Fruit fly (Drosophila melanogaster) whole organism, embryonic: ENCODE measurements around the gene CG2278.

Experiments
- CG11247 ChIP-seq: fragments of 200-800 bp; sonication (Bioruptor generic); IDR thresholded peaks from 2 replicates; pipeline ENCODE4 v1.3.6; 2022; ENCODE audit warnings: missing biosample characterization, missing genetic modification characterization
- CG11695 ChIP-seq: fragments of 200-800 bp; sonication (Bioruptor generic); IDR thresholded peaks from 3 replicates; pipeline ENCODE4 v1.3.6; 2022; ENCODE audit warnings: missing biosample characterization, missing genetic modification characterization
- CG13287 ChIP-seq: fragments of 200-800 bp; sonication (Bioruptor generic); IDR thresholded peaks from 2 replicates; pipeline ENCODE4 v1.3.6; 2022; ENCODE audit warnings: missing biosample characterization, missing genetic modification characterization; ENCODE audit not compliant: partially characterized antibody
- CG13624 ChIP-seq: fragments of 200-800 bp; sonication (Bioruptor generic); optimal IDR thresholded peaks from 2 replicates; lab custom pipeline; 2016; ENCODE audit warnings: missing biosample characterization, missing genetic modification characterization
- CG1529 ChIP-seq: fragments of 200-800 bp; sonication (Bioruptor generic); optimal IDR thresholded peaks from 3 replicates; lab custom pipeline; 2018; ENCODE audit warnings: missing biosample characterization, missing genetic modification characterization
- CG16779 ChIP-seq: fragments of 200-800 bp; sonication (Bioruptor generic); IDR thresholded peaks from 2 replicates; pipeline ENCODE4 v1.3.6; 2022; ENCODE audit warnings: missing biosample characterization, missing genetic modification characterization
- CG17359 ChIP-seq: fragments of 200-800 bp; sonication (Bioruptor generic); optimal IDR thresholded peaks from 3 replicates; lab custom pipeline; 2018; ENCODE audit warnings: missing biosample characterization, mild to moderate bottlenecking, missing genetic modification characterization, moderate library complexity
- CG17568 ChIP-seq: fragments of 200-800 bp; sonication (Bioruptor generic); optimal IDR thresholded peaks from 2 replicates; lab custom pipeline; 2018; ENCODE audit warnings: missing biosample characterization, mild to moderate bottlenecking, missing genetic modification characterization, moderate library complexity
- CG18262 ChIP-seq: fragments of 200-800 bp; optimal IDR thresholded peaks from 3 replicates; lab custom pipeline; 2019; ENCODE audit warnings: missing biosample characterization, mild to moderate bottlenecking, missing genetic modification characterization, moderate library complexity
- CG1832 ChIP-seq: fragments of 200-800 bp; sonication (Bioruptor generic); optimal IDR thresholded peaks from 2 replicates; lab custom pipeline; 2017; ENCODE audit warnings: missing biosample characterization, mild to moderate bottlenecking, missing genetic modification characterization, inconsistent platforms
- CG31388 ChIP-seq: fragments of 200-800 bp; sonication (Bioruptor generic); optimal IDR thresholded peaks from 2 replicates; lab custom pipeline; 2016; ENCODE audit warnings: missing biosample characterization, missing genetic modification characterization
- CG3281 ChIP-seq: fragments of 200-800 bp; sonication (Bioruptor generic); optimal IDR thresholded peaks from 3 replicates; lab custom pipeline; 2017; ENCODE audit warnings: missing biosample characterization, mild to moderate bottlenecking, missing genetic modification characterization
- CG3407 ChIP-seq: fragments of 200-800 bp; sonication (Bioruptor generic); optimal IDR thresholded peaks from 2 replicates; lab custom pipeline; 2018; ENCODE audit warnings: missing biosample characterization, mild to moderate bottlenecking, missing genetic modification characterization
- CG5953 ChIP-seq: fragments of 200-800 bp; sonication (Bioruptor generic); IDR thresholded peaks from 2 replicates; pipeline ENCODE4 v1.3.6; 2022; ENCODE audit warnings: missing biosample characterization, missing genetic modification characterization
- CG6791 ChIP-seq: fragments of 200-800 bp; sonication (Bioruptor generic); IDR thresholded peaks from 3 replicates; pipeline ENCODE4 v1.3.6; 2022; ENCODE audit warnings: missing biosample characterization, missing genetic modification characterization; ENCODE audit not compliant: partially characterized antibody
- CG7357 ChIP-seq: fragments of 200-800 bp; sonication (Bioruptor generic); IDR thresholded peaks from 3 replicates; pipeline ENCODE4 v1.3.6; 2022; ENCODE audit warnings: missing biosample characterization, missing genetic modification characterization
- CG9437 ChIP-seq: fragments of 200-800 bp; sonication (Bioruptor generic); optimal IDR thresholded peaks from 2 replicates; lab custom pipeline; 2018; ENCODE audit warnings: missing biosample characterization, mild to moderate bottlenecking, missing genetic modification characterization
- Dad ChIP-seq: fragments of 200-800 bp; sonication (Bioruptor generic); optimal IDR thresholded peaks from 3 replicates; lab custom pipeline; 2016; ENCODE audit warnings: missing biosample characterization, missing genetic modification characterization
- Dll ChIP-seq: fragments of 200-800 bp; sonication (Bioruptor generic); IDR thresholded peaks from 4 replicates; pipeline ENCODE4 v1.3.6; 2022; ENCODE audit warnings: missing biosample characterization, missing genetic modification characterization; ENCODE audit not compliant: partially characterized antibody
- ERR ChIP-seq: fragments of 200-800 bp; sonication (Bioruptor generic); optimal IDR thresholded peaks from 2 replicates; lab custom pipeline; 2016; ENCODE audit warnings: missing biosample characterization, missing genetic modification characterization
- H2.0 ChIP-seq: fragments of 200-800 bp; sonication (Bioruptor generic); IDR thresholded peaks from 2 replicates; pipeline ENCODE4 v1.3.6; 2022; ENCODE audit warnings: missing biosample characterization, missing genetic modification characterization
- HLHmδ ChIP-seq: fragments of 200-800 bp; sonication (Bioruptor generic); optimal IDR thresholded peaks from 2 replicates; lab custom pipeline; 2018; ENCODE audit warnings: missing biosample characterization, mild to moderate bottlenecking, missing genetic modification characterization, moderate library complexity
- HmgZ ChIP-seq: fragments of 200-800 bp; sonication (Bioruptor generic); optimal IDR thresholded peaks from 2 replicates; lab custom pipeline; 2018; ENCODE audit warnings: missing biosample characterization, mild to moderate bottlenecking, missing genetic modification characterization
- Hmr ChIP-seq: fragments of 200-800 bp; sonication (Bioruptor generic); optimal IDR thresholded peaks from 3 replicates; lab custom pipeline; 2017; ENCODE audit warnings: mild to moderate bottlenecking, missing biosample characterization, missing genetic modification reagents, missing genetic modification characterization
- Hr3 ChIP-seq: fragments of 200-800 bp; sonication (Bioruptor generic); optimal IDR thresholded peaks from 3 replicates; lab custom pipeline; 2016; ENCODE audit warnings: missing biosample characterization, missing genetic modification characterization
- Hr39 ChIP-seq: fragments of >200 bp; optimal IDR thresholded peaks from 2 replicates; lab custom pipeline; 2017
- Rfx ChIP-seq: fragments of 200-800 bp; sonication (Bioruptor generic); IDR thresholded peaks from 2 replicates; pipeline ENCODE4 v1.3.6; 2022; ENCODE audit warnings: missing biosample characterization, missing genetic modification characterization
- Six4 ChIP-seq: fragments of 200-800 bp; sonication (Bioruptor generic); optimal IDR thresholded peaks from 2 replicates; lab custom pipeline; 2016; ENCODE audit warnings: missing biosample characterization, missing genetic modification characterization
- Sox102F ChIP-seq: fragments of 200-800 bp; sonication (Bioruptor generic); optimal IDR thresholded peaks from 2 replicates; lab custom pipeline; 2018; ENCODE audit warnings: missing biosample characterization, mild to moderate bottlenecking, missing genetic modification characterization, moderate library complexity
- ase ChIP-seq: fragments of 200-800 bp; sonication (Bioruptor generic); IDR thresholded peaks from 3 replicates; pipeline ENCODE4 v1.3.6; 2022; ENCODE audit warnings: missing biosample characterization, missing genetic modification characterization
- cato ChIP-seq: fragments of 200-800 bp; sonication (Bioruptor generic); optimal IDR thresholded peaks from 2 replicates; lab custom pipeline; 2016; ENCODE audit warnings: missing biosample characterization, missing genetic modification characterization, borderline replicate concordance
- chm ChIP-seq: fragments of 200-800 bp; sonication (Bioruptor generic); IDR thresholded peaks from 2 replicates; pipeline ENCODE4 v1.3.6; 2022; ENCODE audit warnings: missing biosample characterization, missing genetic modification characterization
- crp ChIP-seq, 2 experiments: fragments of 200-800 bp; sonication (Bioruptor generic); optimal IDR thresholded peaks; 2 replicates in 1 of 2; 3 replicates in 1 of 2; lab custom pipeline; 2017; ENCODE audit warnings: missing biosample characterization in 2 of 2, missing genetic modification characterization in 2 of 2, mild to moderate bottlenecking in 1 of 2, moderate library complexity in 1 of 2
- fd64A ChIP-seq: fragments of 200-800 bp; sonication (Bioruptor generic); optimal IDR thresholded peaks from 3 replicates; lab custom pipeline; 2018; ENCODE audit warnings: missing biosample characterization, mild to moderate bottlenecking, missing genetic modification characterization
- gem ChIP-seq: fragments of 200-800 bp; sonication (Bioruptor generic); optimal IDR thresholded peaks from 2 replicates; lab custom pipeline; 2019; ENCODE audit warnings: missing biosample characterization, mild to moderate bottlenecking, missing genetic modification characterization, moderate library complexity
- gsb-n ChIP-seq: fragments of 200-800 bp; sonication (Bioruptor generic); optimal IDR thresholded peaks from 3 replicates; lab custom pipeline; 2018; ENCODE audit warnings: missing biosample characterization, mild to moderate bottlenecking, missing genetic modification characterization
- jigr1 ChIP-seq: fragments of 200-800 bp; sonication (Bioruptor generic); IDR thresholded peaks from 3 replicates; pipeline ENCODE4 v1.3.6; 2022; ENCODE audit warnings: missing biosample characterization, missing genetic modification characterization
- klu ChIP-seq: fragments of 200-800 bp; sonication (Bioruptor generic); IDR thresholded peaks from 2 replicates; pipeline ENCODE4 v1.3.6; 2022; ENCODE audit warnings: missing biosample characterization, missing genetic modification characterization
- mam ChIP-seq: fragments of 200-800 bp; sonication (Bioruptor generic); optimal IDR thresholded peaks from 3 replicates; lab custom pipeline; 2016; ENCODE audit warnings: missing biosample characterization, missing genetic modification characterization
- mld ChIP-seq: fragments of 200-800 bp; sonication (Bioruptor generic); IDR thresholded peaks from 3 replicates; pipeline ENCODE4 v1.3.6; 2022; ENCODE audit warnings: missing biosample characterization, missing genetic modification characterization; ENCODE audit not compliant: partially characterized antibody
- nerfin-2 ChIP-seq: fragments of 200-800 bp; sonication (Bioruptor generic); IDR thresholded peaks from 2 replicates; pipeline ENCODE4 v1.3.6; 2022; ENCODE audit warnings: missing biosample characterization, missing genetic modification characterization; ENCODE audit not compliant: partially characterized antibody
- pho ChIP-seq: fragments of 200-800 bp; sonication (Bioruptor generic); optimal IDR thresholded peaks from 2 replicates; lab custom pipeline; 2016; ENCODE audit warnings: missing biosample characterization, missing genetic modification characterization
- row ChIP-seq: fragments of 200-800 bp; sonication (Bioruptor generic); IDR thresholded peaks from 3 replicates; pipeline ENCODE4 v1.3.6; 2022; ENCODE audit warnings: missing biosample characterization, missing genetic modification characterization
- salm ChIP-seq: fragments of 200-800 bp; sonication (Bioruptor generic); optimal IDR thresholded peaks from 2 replicates; lab custom pipeline; 2018; ENCODE audit warnings: missing biosample characterization, mild to moderate bottlenecking, missing genetic modification characterization
- scrt ChIP-seq: fragments of 200-800 bp; sonication (Bioruptor generic); optimal IDR thresholded peaks from 2 replicates; lab custom pipeline; 2018; ENCODE audit warnings: missing biosample characterization, mild to moderate bottlenecking, missing genetic modification characterization, moderate library complexity
- slp2 ChIP-seq: fragments of 200-800 bp; sonication (Bioruptor generic); optimal IDR thresholded peaks from 2 replicates; lab custom pipeline; 2016; ENCODE audit warnings: missing biosample characterization, missing genetic modification characterization
- vnd ChIP-seq: fragments of 200-800 bp; sonication (Bioruptor generic); IDR thresholded peaks from 3 replicates; pipeline ENCODE4 v1.3.6; 2022; ENCODE audit warnings: missing biosample characterization, missing genetic modification characterization; ENCODE audit not compliant: partially characterized antibody
- zfh2 ChIP-seq: fragments of 200-800 bp; sonication (Bioruptor generic); optimal IDR thresholded peaks from 2 replicates; lab custom pipeline; 2016; ENCODE audit warnings: missing biosample characterization, missing genetic modification characterization

Gene CG2278

DNA sequence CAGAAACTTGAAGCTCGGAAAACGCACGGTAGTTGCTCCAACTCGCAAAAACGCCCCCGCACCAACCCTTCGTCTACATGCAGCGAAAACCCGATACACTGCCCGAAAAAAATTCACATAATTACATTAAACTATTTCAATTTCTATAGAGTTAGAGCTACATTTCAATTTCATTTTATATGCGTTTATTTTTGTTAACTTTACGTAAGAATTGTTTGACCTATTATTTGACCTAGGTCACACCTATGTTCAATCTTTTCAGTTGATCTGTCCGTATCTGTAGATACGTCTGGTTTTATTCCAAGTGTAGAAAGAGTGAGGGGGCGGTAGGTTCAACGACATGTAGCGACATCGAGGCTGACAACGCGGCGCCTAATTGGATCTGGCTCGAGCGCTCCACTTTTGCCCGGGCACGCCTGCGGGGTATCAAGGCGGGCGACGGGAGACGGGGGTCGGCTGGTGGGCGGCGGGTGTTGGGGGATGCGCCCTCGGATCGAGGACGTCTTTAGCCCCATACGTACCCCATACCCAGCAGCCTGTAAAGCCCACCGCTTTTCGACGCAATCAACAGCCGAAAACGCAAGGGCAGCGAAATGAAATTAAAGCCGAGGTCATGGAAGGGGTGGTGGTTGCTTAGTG is 32.8 kb upstream of the CG2278 start (continued):
- TF ChIP-seq CG1832 (GFP tag; lab: Kevin White, UChicago) (no peak), Sox102F (GFP tag; lab: Kevin White, UChicago) (peak; percentile 25), CG18262 (tag; lab: Kevin White, UChicago) (no peak), HLHmδ (GFP tag; lab: Kevin White, UChicago) (no peak), CG3407 (GFP tag; lab: Kevin White, UChicago) (no peak), zfh2 (GFP tag; lab: Kevin White, UChicago) (no peak), chm (GFP tag; lab: Robert Waterston, UW) (no peak), CG17359 (tag; lab: Kevin White, UChicago) (peak; percentile 22), Dad (GFP tag; lab: Kevin White, UChicago) (no peak), CG3281 (peak; percentile 41), CG31388 (GFP tag; lab: Kevin White, UChicago) (no peak), CG1529 (no peak), fd64A (GFP tag; lab: Kevin White, UChicago) (no peak), mld (no peak), gsb-n (tag; lab: Kevin White, UChicago) (no peak), vnd (GFP tag; lab: Robert Waterston, UW) (no peak), ERR (no peak), pho (GFP tag; lab: Kevin White, UChicago) (peak; percentile 11), Hmr (GFP tag; lab: Kevin White, UChicago) (peak; percentile 34), H2.0 (GFP tag; lab: Robert Waterston, UW) (0 out of 2 replicates have a peak, but pooled peaks have one; percentile 12), klu (GFP tag; lab: Robert Waterston, UW) (no peak), CG11247 (GFP tag; lab: Robert Waterston, UW) (no peak), row (GFP tag; lab: Robert Waterston, UW) (peak; percentile 63), crp (GFP tag; optimal IDR thresholded peaks at IDR 0.05; lab: Kevin White, UChicago) (no peak), nerfin-2 (GFP tag; lab: Robert Waterston, UW) (no peak), mam (GFP tag; lab: Kevin White, UChicago) (no peak), Hr39 (lab: Kevin White, UChicago) (peak; percentile 7), CG7357 (GFP tag; lab: Robert Waterston, UW) (no peak), CG13624 (GFP tag; lab: Kevin White, UChicago) (no peak), jigr1 (GFP tag; lab: Robert Waterston, UW) (no peak), CG11695 (GFP tag; lab: Robert Waterston, UW) (peak; percentile 65), CG17568 (GFP tag; lab: Kevin White, UChicago) (no peak), slp2 (GFP tag; lab: Kevin White, UChicago) (no peak), gem (tag; lab: Kevin White, UChicago) (peak; percentile 56), Rfx (GFP tag; lab: Robert Waterston, UW) (peak; percentile 54; the same call in 1 of the 2 replicates), Six4 (GFP tag; lab: Kevin White, UChicago) (no peak), CG5953 (GFP tag; lab: Robert Waterston, UW) (no peak), CG9437 (GFP tag; lab: Kevin White, UChicago) (no peak), Hr3 (GFP tag; lab: Kevin White, UChicago) (peak; percentile 10), ase (GFP tag; lab: Robert Waterston, UW) (no peak), salm (tag; lab: Kevin White, UChicago) (no peak), Dll (GFP tag; lab: Robert Waterston, UW) (no peak), scrt (GFP tag; lab: Kevin White, UChicago) (no peak), CG6791 (GFP tag; lab: Robert Waterston, UW) (no peak), HmgZ (tag; lab: Kevin White, UChicago) (no peak), CG13287 (GFP tag; lab: Robert Waterston, UW) (no peak), cato (GFP tag; lab: Kevin White, UChicago) (no peak), CG16779 (GFP tag; lab: Robert Waterston, UW) (no peak)
